Fruit fly (Drosophila melanogaster): Measurements from ENCODE around the gene ArgRS.

The ArgRS gene

dm6 chrX:15835393-15835792 lies 8.6 kb downstream of the ArgRS start, which contains the start of gene Chc:
Chc (minus strand) TSS chrX:15835490.
- TF ChIP-seq CG14710 (tag; optimal IDR thresholded peaks at IDR 0.05) (peak; percentile 54), Chrac-16 (GFP tag; optimal IDR thresholded peaks at IDR 0.05) (no peak), CG1603 (tag; optimal IDR thresholded peaks at IDR 0.05) (peak; percentile 75), inv (GFP tag; IDR thresholded peaks at IDR 0.05; ENCODE audit: partially characterized antibody) (peak; percentile 98), CG13123 (GFP tag; optimal IDR thresholded peaks at IDR 0.05) (no peak), hkb (optimal IDR thresholded peaks at IDR 0.05) (no peak), hkb (GFP tag; IDR thresholded peaks at IDR 0.05) (no peak), CG6791 (GFP tag; IDR thresholded peaks at IDR 0.05; ENCODE audit: partially characterized antibody) (peak; percentile 98), CG18262 (tag; optimal IDR thresholded peaks at IDR 0.05) (no peak), CG12391 (tag; optimal IDR thresholded peaks at IDR 0.05) (peak; percentile 3), Ets97D (GFP tag; optimal IDR thresholded peaks at IDR 0.05) (peak; percentile 30), CG2712 (tag; optimal IDR thresholded peaks at IDR 0.05) (peak; percentile 4), schlank (tag; optimal IDR thresholded peaks at IDR 0.05) (no peak), CG11560 (tag; IDR thresholded peaks at IDR 0.05) (peak; percentile 67; the same call in 1 of the 3 replicates), Dref (GFP tag; IDR thresholded peaks at IDR 0.05) (peak; percentile 91), grau (tag; optimal IDR thresholded peaks at IDR 0.05) (peak; percentile 9), psq (GFP tag; optimal IDR thresholded peaks at IDR 0.05) (no peak), HLH4C (GFP tag; IDR thresholded peaks at IDR 0.05; ENCODE audit: partially characterized antibody) (peak; percentile 98), trem (tag; optimal IDR thresholded peaks at IDR 0.05) (peak; percentile 44), MBD-R2 (GFP tag; IDR thresholded peaks at IDR 0.05) (peak; percentile 59), nerfin-2 (GFP tag; IDR thresholded peaks at IDR 0.05; ENCODE audit: partially characterized antibody) (peak; percentile 93), Pdp1 (GFP tag; optimal IDR thresholded peaks at IDR 0.05) (peak in 1 of 2 experiments; percentile 94), Dip3 (GFP tag; optimal IDR thresholded peaks at IDR 0.05) (no peak), ssp (GFP tag; IDR thresholded peaks at IDR 0.05) (peak; percentile 36; the same call in 1 of the 2 replicates), CG12659 (GFP tag; optimal IDR thresholded peaks at IDR 0.05) (peak; percentile 3), ash1 (GFP tag; optimal IDR thresholded peaks at IDR 0.05) (no peak), CG7963 (GFP tag; IDR thresholded peaks at IDR 0.05; ENCODE audit: partially characterized antibody) (peak; percentile 97), mld (GFP tag; IDR thresholded peaks at IDR 0.05; ENCODE audit: partially characterized antibody) (peak; percentile 95), knrl (GFP tag; IDR thresholded peaks at IDR 0.05; ENCODE audit: partially characterized antibody) (peak; percentile 96), Myb (GFP tag; optimal IDR thresholded peaks at IDR 0.05) (peak; percentile 40), ara (GFP tag; IDR thresholded peaks at IDR 0.05) (no peak), CG8924 (tag; optimal IDR thresholded peaks at IDR 0.05) (peak; percentile 29), mam (GFP tag; optimal IDR thresholded peaks at IDR 0.05) (peak; percentile 5), bbx (GFP tag; IDR thresholded peaks at IDR 0.05; ENCODE audit: partially characterized antibody) (peak; percentile 99), sna (GFP tag; IDR thresholded peaks at IDR 0.05; ENCODE audit: partially characterized antibody) (peak; percentile 92), vvl (GFP tag; IDR thresholded peaks at IDR 0.05) (0 out of 2 replicates have a peak, but pooled peaks have one; percentile 31), grn (GFP tag; optimal IDR thresholded peaks at IDR 0.05) (no peak), Scr (GFP tag; IDR thresholded peaks at IDR 0.05; ENCODE audit: partially characterized antibody) (peak; percentile 97), insv (GFP tag; optimal IDR thresholded peaks at IDR 0.05) (peak; percentile 72 to 97), gfzf (GFP tag; optimal IDR thresholded peaks at IDR 0.05) (peak; percentile 37), Opbp (GFP tag; IDR thresholded peaks at IDR 0.05; ENCODE audit: partially characterized antibody) (peak; percentile 98), CG6175 (GFP tag; IDR thresholded peaks at IDR 0.05) (no peak), CG9609 (GFP tag; optimal IDR thresholded peaks at IDR 0.05) (no peak), Max (GFP tag; optimal IDR thresholded peaks at IDR 0.05) (peak; percentile 13), CG14441 (GFP tag; IDR thresholded peaks at IDR 0.05) (no peak), CG16813 (GFP tag; IDR thresholded peaks at IDR 0.05; ENCODE audit: partially characterized antibody) (peak; percentile 98), ro (GFP tag; IDR thresholded peaks at IDR 0.05) (no peak), CG31365 (tag; optimal IDR thresholded peaks at IDR 0.05) (no peak), CG11085 (GFP tag; IDR thresholded peaks at IDR 0.05) (no peak), CG15514 (GFP tag; optimal IDR thresholded peaks at IDR 0.05) (peak; percentile 43)
